Fruit fly (Drosophila melanogaster): ENCODE measurements around the gene Mob2.

The Mob2 gene

dm6 chr3L:11528397-11528923, 33.6 kb downstream of the Mob2 start (continued):
- peak; percentile 28 for TF ChIP-seq CG15601 (tag; optimal IDR thresholded peaks at IDR 0.05)
- TF ChIP-seq CG15514 (GFP tag; optimal IDR thresholded peaks at IDR 0.05) = peak; percentile 34
- TF ChIP-seq CG14710 (tag; optimal IDR thresholded peaks at IDR 0.05) = no peak
- peak; percentile 51 for TF ChIP-seq gcm (GFP tag; optimal IDR thresholded peaks at IDR 0.05)
- no peak for TF ChIP-seq CG16863 (GFP tag; optimal IDR thresholded peaks at IDR 0.05)
- TF ChIP-seq B-H2 (GFP tag; optimal IDR thresholded peaks at IDR 0.05) = no peak
- TF ChIP-seq CG8765 (GFP tag; IDR thresholded peaks at IDR 0.05) = no peak
- TF ChIP-seq sd (tag; optimal IDR thresholded peaks at IDR 0.05) = peak; percentile 38
- no peak for TF ChIP-seq ara (GFP tag; IDR thresholded peaks at IDR 0.05)
- peak; percentile 12 for TF ChIP-seq kah (GFP tag; optimal IDR thresholded peaks at IDR 0.05)
- TF ChIP-seq exex (tag; optimal IDR thresholded peaks at IDR 0.05) = peak; percentile 73
- no peak for TF ChIP-seq CG2120 (GFP tag; optimal IDR thresholded peaks at IDR 0.05)
- no peak for TF ChIP-seq CG14860 (GFP tag; IDR thresholded peaks at IDR 0.05; ENCODE audit: partially characterized antibody)
- TF ChIP-seq crp (GFP tag; optimal IDR thresholded peaks at IDR 0.05) = no peak
- peak; percentile 61 for TF ChIP-seq sug (tag; optimal IDR thresholded peaks at IDR 0.05)
- TF ChIP-seq CG6683 (GFP tag; optimal IDR thresholded peaks at IDR 0.05) = peak; percentile 38
- TF ChIP-seq jigr1 (GFP tag; IDR thresholded peaks at IDR 0.05) = no peak
- peak; percentile 23 for TF ChIP-seq nau (GFP tag; optimal IDR thresholded peaks at IDR 0.05)
- no peak for TF ChIP-seq pan (optimal IDR thresholded peaks at IDR 0.05)
- peak in 1 of 2 experiments; percentile 37 for TF ChIP-seq pan (GFP tag; optimal IDR thresholded peaks at IDR 0.05 in 1 of 2, IDR thresholded peaks at IDR 0.05 in 1 of 2)
- no peak for TF ChIP-seq h (optimal IDR thresholded peaks at IDR 0.05)
- peak; percentile 61 for TF ChIP-seq CG13296 (GFP tag; optimal IDR thresholded peaks at IDR 0.05)
- TF ChIP-seq CG12071 (GFP tag; optimal IDR thresholded peaks at IDR 0.05) = peak; percentile 42
- TF ChIP-seq bsh (GFP tag; optimal IDR thresholded peaks at IDR 0.05) = no peak
- TF ChIP-seq hkb (optimal IDR thresholded peaks at IDR 0.05) = no peak
- TF ChIP-seq hkb (GFP tag; IDR thresholded peaks at IDR 0.05) = 0 out of 2 replicates have a peak, but pooled peaks have one; percentile 35
- TF ChIP-seq CG6813 (GFP tag; optimal IDR thresholded peaks at IDR 0.05) = peak; percentile 60
- peak; percentile 7 for TF ChIP-seq Sox100B (GFP tag; optimal IDR thresholded peaks at IDR 0.05)
- TF ChIP-seq CG8359 (GFP tag; optimal IDR thresholded peaks at IDR 0.05; ENCODE audit: borderline replicate concordance) = no peak
- TF ChIP-seq CG2875 (GFP tag; optimal IDR thresholded peaks at IDR 0.05) = no peak
- peak; percentile 1 for TF ChIP-seq CG12744 (GFP tag; optimal IDR thresholded peaks at IDR 0.05)
- TF ChIP-seq CG17385 (GFP tag; optimal IDR thresholded peaks at IDR 0.05) = peak; percentile 44
- no peak for TF ChIP-seq gt (GFP tag; IDR thresholded peaks at IDR 0.05)
- TF ChIP-seq HmgZ (tag; optimal IDR thresholded peaks at IDR 0.05) = peak; percentile 16
- TF ChIP-seq lab (GFP tag; optimal IDR thresholded peaks at IDR 0.05) = peak; percentile 73
- TF ChIP-seq MESR4 (GFP tag; optimal IDR thresholded peaks at IDR 0.05) = no peak
- peak; percentile 16 for TF ChIP-seq CG5180 (GFP tag; optimal IDR thresholded peaks at IDR 0.05)
- TF ChIP-seq CG32772 (GFP tag; IDR thresholded peaks at IDR 0.05) = no peak
- TF ChIP-seq CG4328 (GFP tag; optimal IDR thresholded peaks at IDR 0.05) = peak; percentile 18
- TF ChIP-seq CG9727 (GFP tag; optimal IDR thresholded peaks at IDR 0.05) = peak; percentile 21
- peak; percentile 38 for TF ChIP-seq CG8924 (tag; optimal IDR thresholded peaks at IDR 0.05)
- TF ChIP-seq CG11093 (GFP tag; IDR thresholded peaks at IDR 0.05) = no peak
- peak; percentile 37 for TF ChIP-seq CG12769 (tag; optimal IDR thresholded peaks at IDR 0.05)
- peak; percentile 32 for TF ChIP-seq Med (GFP tag)
- TF ChIP-seq gem (tag; optimal IDR thresholded peaks at IDR 0.05) = peak; percentile 24
- TF ChIP-seq CG10543 (GFP tag; optimal IDR thresholded peaks at IDR 0.05) = peak; percentile 65
- no peak for TF ChIP-seq dmrt99B (tag; optimal IDR thresholded peaks at IDR 0.05)
- TF ChIP-seq sc (optimal IDR thresholded peaks at IDR 0.05) = no peak
- TF ChIP-seq sc (GFP tag; optimal IDR thresholded peaks at IDR 0.05) = no peak
- TF ChIP-seq pb (GFP tag; optimal IDR thresholded peaks at IDR 0.05) = no peak

All from whole organism, embryonic.